Worm (Caenorhabditis elegans): ENCODE results near the gene C24D10.6.

The C24D10.6 gene

DNA sequence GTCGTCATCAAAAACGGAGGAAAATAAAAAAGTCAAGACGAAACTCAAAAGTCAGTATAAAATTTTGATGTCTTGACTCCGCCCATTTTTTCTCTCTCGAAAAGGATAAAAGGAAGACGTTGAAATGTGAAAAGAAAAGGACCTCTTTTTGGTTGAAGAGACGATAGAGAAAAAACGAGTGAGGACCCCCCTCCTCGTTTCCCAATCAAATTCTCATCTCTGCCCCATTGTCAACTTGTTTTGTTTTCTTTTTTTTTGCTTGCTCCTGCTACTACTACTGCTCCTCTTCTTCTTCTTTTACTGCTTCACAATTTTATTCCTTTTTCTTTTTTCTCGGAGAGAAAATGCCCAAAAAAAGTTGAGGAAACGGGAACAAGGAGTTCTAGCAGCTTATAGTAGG is 22.2 kb downstream of the C24D10.6 start (continued):
- no peak for TF ChIP-seq lin-13 (GFP tag; optimal IDR thresholded peaks at IDR 0.05)
- peak; percentile 95 for TF ChIP-seq fkh-10 (GFP tag; optimal IDR thresholded peaks at IDR 0.05)
- no peak for TF ChIP-seq egl-13 (tag; optimal IDR thresholded peaks at IDR 0.05)
- TF ChIP-seq nhr-47 (tag; optimal IDR thresholded peaks at IDR 0.05), result peak; percentile 20
- no peak for TF ChIP-seq mab-9 (GFP tag; IDR thresholded peaks at IDR 0.05)
- TF ChIP-seq pax-3 (tag; optimal IDR thresholded peaks at IDR 0.05), result no peak
- no peak for TF ChIP-seq snpc-4 (tag; optimal IDR thresholded peaks at IDR 0.05)
- TF ChIP-seq sptf-1 (tag; optimal IDR thresholded peaks at IDR 0.05), result no peak
- no peak for TF ChIP-seq blmp-1 (tag; optimal IDR thresholded peaks at IDR 0.05)
- TF ChIP-seq elt-3 (tag; optimal IDR thresholded peaks at IDR 0.05), result no peak
- no peak for TF ChIP-seq nhr-237 (tag; optimal IDR thresholded peaks at IDR 0.05)
- no peak for TF ChIP-seq unc-98 (GFP tag; IDR thresholded peaks at IDR 0.05)

DNA sequence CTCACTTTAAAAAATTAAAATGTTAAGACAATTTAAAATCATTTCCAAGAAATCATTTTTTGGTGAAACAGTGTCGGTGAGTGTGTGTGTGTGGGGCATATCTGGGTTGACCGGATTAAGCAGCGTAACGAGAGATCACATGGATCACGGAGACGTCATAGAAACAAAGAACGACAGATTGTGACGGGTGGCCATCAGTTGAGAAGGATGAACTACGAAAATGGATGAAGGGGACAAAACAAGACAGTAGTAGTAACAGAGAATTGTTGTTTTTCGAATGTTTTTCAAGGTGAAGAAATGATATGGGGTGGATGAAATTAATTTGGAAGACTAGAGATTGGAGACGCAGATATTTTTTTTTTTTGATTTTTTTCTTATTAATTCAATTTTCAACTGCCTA is 23.5 kb downstream of the C24D10.6 start:
- peak; percentile 81 for TF ChIP-seq nhr-85 (tag)
- no peak for TF ChIP-seq nhr-28 (tag; optimal IDR thresholded peaks at IDR 0.05)
- TF ChIP-seq aha-1 (tag; optimal IDR thresholded peaks at IDR 0.05), result no peak
- no peak for TF ChIP-seq snpc-4 (tag; optimal IDR thresholded peaks at IDR 0.05)
- no peak for TF ChIP-seq nhr-237 (tag; optimal IDR thresholded peaks at IDR 0.05)
- no peak for TF ChIP-seq ama-1 (optimal IDR thresholded peaks at IDR 0.05)
- no peak for TF ChIP-seq nhr-47 (tag; optimal IDR thresholded peaks at IDR 0.05)
- no peak for TF ChIP-seq fos-1 (tag; optimal IDR thresholded peaks at IDR 0.05)
- no peak for TF ChIP-seq tbx-2 (tag; optimal IDR thresholded peaks at IDR 0.05)
- no peak for TF ChIP-seq irx-1 (tag; optimal IDR thresholded peaks at IDR 0.05)
- peak; percentile 2 for TF ChIP-seq nhr-71 (tag; optimal IDR thresholded peaks at IDR 0.05)
- TF ChIP-seq fkh-4 (tag; optimal IDR thresholded peaks at IDR 0.05; ENCODE audit: borderline replicate concordance), result no peak
- no peak for TF ChIP-seq lsy-2 (tag; optimal IDR thresholded peaks at IDR 0.05)
- no peak for TF ChIP-seq sup-37 (GFP tag; optimal IDR thresholded peaks at IDR 0.05)
- TF ChIP-seq nhr-76 (tag; optimal IDR thresholded peaks at IDR 0.05), result no peak
- TF ChIP-seq egl-13 (tag; optimal IDR thresholded peaks at IDR 0.05), result no peak
- no peak for TF ChIP-seq fkh-10 (GFP tag; optimal IDR thresholded peaks at IDR 0.05)
- no peak for TF ChIP-seq alr-1 (tag; optimal IDR thresholded peaks at IDR 0.05; ENCODE audit: borderline replicate concordance)
- TF ChIP-seq unc-86 (tag; optimal IDR thresholded peaks at IDR 0.05), result no peak
- TF ChIP-seq lin-13 (GFP tag; optimal IDR thresholded peaks at IDR 0.05), result no peak
- TF ChIP-seq mep-1 (tag; optimal IDR thresholded peaks at IDR 0.05), result peak; percentile 37
- no peak for TF ChIP-seq mdl-1 (tag; optimal IDR thresholded peaks at IDR 0.05)
- no peak for TF ChIP-seq tlp-1 (tag; optimal IDR thresholded peaks at IDR 0.05)
- no peak for TF ChIP-seq swsn-7 (tag; optimal IDR thresholded peaks at IDR 0.05)
- no peak for TF ChIP-seq aly-2 (tag; optimal IDR thresholded peaks at IDR 0.05)
- no peak for TF ChIP-seq ces-1 (GFP tag; optimal IDR thresholded peaks at IDR 0.05)
- TF ChIP-seq ztf-11 (tag; optimal IDR thresholded peaks at IDR 0.05), result no peak
- no peak for TF ChIP-seq rnt-1 (tag; optimal IDR thresholded peaks at IDR 0.05)
- TF ChIP-seq Y116A8C.19 (tag; optimal IDR thresholded peaks at IDR 0.05; ENCODE audit: borderline replicate concordance), result no peak
- no peak for TF ChIP-seq xbp-1 (tag; optimal IDR thresholded peaks at IDR 0.05)
- no peak for TF ChIP-seq lin-15B (tag; optimal IDR thresholded peaks at IDR 0.05)
- no peak for TF ChIP-seq pqm-1 (tag; optimal IDR thresholded peaks at IDR 0.05)
- no peak for TF ChIP-seq dpl-1 (GFP tag; optimal IDR thresholded peaks at IDR 0.05)
- no peak for TF ChIP-seq lin-39 (tag; optimal IDR thresholded peaks at IDR 0.05)
- no peak for TF ChIP-seq lin-35 (GFP tag; optimal IDR thresholded peaks at IDR 0.05)
- no peak for TF ChIP-seq isw-1 (GFP tag; IDR thresholded peaks at IDR 0.05)
- no peak for TF ChIP-seq F16B12.6 (tag; optimal IDR thresholded peaks at IDR 0.05)
- peak; percentile 30 for TF ChIP-seq nhr-20 (tag; optimal IDR thresholded peaks at IDR 0.05)
- no peak for TF ChIP-seq mab-9 (GFP tag; IDR thresholded peaks at IDR 0.05)
- no peak for TF ChIP-seq C16A3.4 (tag; optimal IDR thresholded peaks at IDR 0.05)
- TF ChIP-seq C34B4.2 (tag; optimal IDR thresholded peaks at IDR 0.05), result no peak
- TF ChIP-seq ceh-8 (GFP tag; optimal IDR thresholded peaks at IDR 0.05), result no peak
- no peak for TF ChIP-seq dsc-1 (tag; optimal IDR thresholded peaks at IDR 0.05)
- TF ChIP-seq elt-3 (tag; optimal IDR thresholded peaks at IDR 0.05), result peak in 2 of 6 experiments; percentile 23 to 46
- no peak for TF ChIP-seq unc-62 (GFP tag; optimal IDR thresholded peaks at IDR 0.05)
- TF ChIP-seq ceh-63 (GFP tag; optimal IDR thresholded peaks at IDR 0.05), result no peak
- no peak for TF ChIP-seq nhr-84 (tag; optimal IDR thresholded peaks at IDR 0.05)
- TF ChIP-seq lin-14 (GFP tag; optimal IDR thresholded peaks at IDR 0.05), result peak; percentile 55

All from whole organism, L1 larva.